Worm (Caenorhabditis elegans): ENCODE data around the gene pals-40.

DNA sequence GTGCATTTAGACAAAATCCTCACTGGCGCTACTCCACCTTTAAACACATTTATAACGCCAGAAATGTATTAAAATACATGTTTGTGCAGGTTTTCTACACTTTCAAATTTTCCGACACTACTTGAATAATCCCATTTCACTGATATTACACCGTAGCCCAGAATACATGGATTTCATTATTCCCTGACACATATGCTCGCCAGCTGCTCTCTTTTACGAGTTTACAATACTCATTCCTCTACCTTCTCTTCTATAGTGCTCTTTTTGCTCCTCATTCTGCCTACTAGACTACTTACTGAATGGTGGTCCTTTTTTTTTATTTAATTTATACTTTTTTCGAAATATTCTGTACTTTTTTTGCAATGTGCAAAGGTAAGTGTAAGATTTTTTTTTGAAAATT lies 5.2 kb downstream of the pals-40 start:
- TF ChIP-seq pqm-1 (tag; optimal IDR thresholded peaks at IDR 0.05) (no peak), egl-27 (tag; optimal IDR thresholded peaks at IDR 0.05) (no peak), dsc-1 (tag; optimal IDR thresholded peaks at IDR 0.05) (no peak), C16A3.4 (tag; optimal IDR thresholded peaks at IDR 0.05) (no peak), ztf-4 (tag; optimal IDR thresholded peaks at IDR 0.05) (no peak), unc-30 (tag; optimal IDR thresholded peaks at IDR 0.05) (no peak), nhr-77 (tag; optimal IDR thresholded peaks at IDR 0.05) (no peak)

Measured in whole organism, L1 larva.